Worm (Caenorhabditis elegans): Measurements from ENCODE around the gene F42A6.2.

The F42A6.2 gene

ce11 chrIV:3373370-3373769, 32.1 kb downstream of the F42A6.2 start:
- no peak for TF ChIP-seq unc-55 (GFP tag; optimal IDR thresholded peaks at IDR 0.05)
- TF ChIP-seq ahr-1 (tag; optimal IDR thresholded peaks at IDR 0.05): no peak
- no peak for TF ChIP-seq ets-4 (tag; optimal IDR thresholded peaks at IDR 0.05)
- no peak for TF ChIP-seq ceh-6 (GFP tag; optimal IDR thresholded peaks at IDR 0.05)
- TF ChIP-seq fax-1 (tag; optimal IDR thresholded peaks at IDR 0.05): no peak

- TF ChIP-seq ceh-34 (tag; optimal IDR thresholded peaks at IDR 0.05): no peak
- TF ChIP-seq hlh-13 (GFP tag; optimal IDR thresholded peaks at IDR 0.05): no peak
- TF ChIP-seq C08G9.2 (tag; optimal IDR thresholded peaks at IDR 0.05): no peak
Observed at ce11 chrIV:3378080-3378804, 37.0 kb downstream of the F42A6.2 start, which contains the start of gene otub-4. Gene otub-4 (minus strand): TSS chrIV:3378130.

ce11 chrIV:3382338-3382907, 41.2 kb downstream of the F42A6.2 start, which contains the start of gene B0546.3:
Gene B0546.3 (minus strand): TSS chrIV:3382841.
- no peak for TF ChIP-seq C38D4.7 (GFP tag; optimal IDR thresholded peaks at IDR 0.05)
- no peak for TF ChIP-seq rnt-1 (tag; optimal IDR thresholded peaks at IDR 0.05)
- TF ChIP-seq pha-4 (tag; optimal IDR thresholded peaks at IDR 0.05): no peak
- no peak for TF ChIP-seq hlh-30 (tag; optimal IDR thresholded peaks at IDR 0.05; ENCODE audit: insufficient read depth)
- TF ChIP-seq hlh-13 (GFP tag; optimal IDR thresholded peaks at IDR 0.05): no peak
- no peak for TF ChIP-seq ceh-9 (tag; optimal IDR thresholded peaks at IDR 0.05)
- no peak for TF ChIP-seq unc-86 (tag; optimal IDR thresholded peaks at IDR 0.05)
- TF ChIP-seq syd-9 (tag; optimal IDR thresholded peaks at IDR 0.05): no peak
- no peak for TF ChIP-seq ceh-30 (tag; optimal IDR thresholded peaks at IDR 0.05)
- TF ChIP-seq hlh-15 (tag; optimal IDR thresholded peaks at IDR 0.05): no peak
- no peak for TF ChIP-seq unc-3 (GFP tag; conservative IDR thresholded peaks at IDR 0.05)
- no peak for TF ChIP-seq unc-3 (tag; optimal IDR thresholded peaks at IDR 0.05)
- TF ChIP-seq eyg-1 (tag; optimal IDR thresholded peaks at IDR 0.05): no peak
- TF ChIP-seq Y22D7AL.16 (tag; optimal IDR thresholded peaks at IDR 0.05): no peak
- TF ChIP-seq ceh-48 (tag; optimal IDR thresholded peaks at IDR 0.05): no peak

ce11 chrIV:3383203-3383602, 41.9 kb downstream of the F42A6.2 start:
- TF ChIP-seq gmeb-2 (tag; optimal IDR thresholded peaks at IDR 0.05) (no peak), lim-6 (tag; optimal IDR thresholded peaks at IDR 0.05) (no peak), C08G9.2 (tag; optimal IDR thresholded peaks at IDR 0.05) (no peak), hlh-30 (tag; optimal IDR thresholded peaks at IDR 0.05; ENCODE audit: insufficient read depth) (no peak), eyg-1 (tag; optimal IDR thresholded peaks at IDR 0.05) (no peak), ceh-30 (tag; optimal IDR thresholded peaks at IDR 0.05) (no peak), sdc-2 (tag; optimal IDR thresholded peaks at IDR 0.05) (no peak), sox-2 (GFP tag; IDR thresholded peaks at IDR 0.05) (no peak), ztf-16 (tag; optimal IDR thresholded peaks at IDR 0.05) (no peak), ama-1 (optimal IDR thresholded peaks at IDR 0.05) (no peak)

ce11 chrIV:3384047-3384446, 42.8 kb downstream of the F42A6.2 start, which contains the start of gene B0546.4:
Gene B0546.4 (minus strand): TSS chrIV:3384147.
- TF ChIP-seq dve-1 (tag; optimal IDR thresholded peaks at IDR 0.05) (no peak), mec-3 (tag; optimal IDR thresholded peaks at IDR 0.05; ENCODE audit: borderline replicate concordance) (no peak), tbx-7 (tag; optimal IDR thresholded peaks at IDR 0.05) (no peak), pag-3 (tag; optimal IDR thresholded peaks at IDR 0.05; ENCODE audit: borderline replicate concordance) (no peak), ceh-34 (tag; optimal IDR thresholded peaks at IDR 0.05) (no peak), T23F11.4 (GFP tag; optimal IDR thresholded peaks at IDR 0.05) (no peak)
